Fruit fly (Drosophila melanogaster): ENCODE measurements around the gene sd.

sd gene

DNA sequence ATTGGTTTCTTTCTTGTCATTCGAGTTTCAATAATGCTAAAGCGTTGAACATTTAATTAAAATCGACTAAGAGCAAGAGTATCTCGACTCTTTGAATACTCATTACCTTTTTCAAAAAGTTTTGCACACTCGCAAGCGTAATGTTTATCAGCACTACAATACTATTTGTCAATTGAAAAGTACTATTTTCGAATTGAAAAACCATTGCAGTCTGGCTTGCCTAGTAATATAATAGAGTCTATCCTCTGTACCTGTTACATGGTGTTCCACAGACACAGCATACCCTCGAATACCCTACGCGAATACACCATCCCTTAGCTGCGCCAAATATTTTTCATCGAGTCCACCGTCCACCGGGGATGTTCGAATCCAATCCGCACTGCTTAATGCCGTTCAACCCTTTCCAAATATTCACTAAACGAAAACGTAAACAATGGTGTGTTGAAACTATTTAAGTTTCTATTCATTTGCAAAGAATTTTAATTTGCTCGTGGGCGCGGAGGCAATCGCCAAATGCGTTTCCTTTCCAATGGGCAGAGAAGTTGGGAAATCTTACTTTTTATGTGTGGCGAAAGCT is 14.5 kb downstream of the sd start (continued):
- TF ChIP-seq danr (GFP tag; IDR thresholded peaks at IDR 0.05) (no peak), tna (GFP tag; IDR thresholded peaks at IDR 0.05; ENCODE audit: partially characterized antibody) (no peak), CG17829 (tag; optimal IDR thresholded peaks at IDR 0.05) (peak; percentile 8), CG34422 (GFP tag; IDR thresholded peaks at IDR 0.05) (no peak), Aef1 (GFP tag; IDR thresholded peaks at IDR 0.05) (no peak), klu (GFP tag; IDR thresholded peaks at IDR 0.05) (no peak), ap (GFP tag; IDR thresholded peaks at IDR 0.05) (0 out of 2 replicates have a peak, but pooled peaks have one; percentile 21), run (tag; optimal IDR thresholded peaks at IDR 0.05) (no peak), CG9797 (GFP tag; optimal IDR thresholded peaks at IDR 0.05) (no peak), YL-1 (GFP tag; optimal IDR thresholded peaks at IDR 0.05) (no peak), CTCF (GFP tag; optimal IDR thresholded peaks at IDR 0.05) (no peak), CG1602 (GFP tag; optimal IDR thresholded peaks at IDR 0.05) (no peak), dpn (GFP tag; optimal IDR thresholded peaks at IDR 0.05) (no peak), Ets97D (GFP tag; optimal IDR thresholded peaks at IDR 0.05) (no peak), so (GFP tag; IDR thresholded peaks at IDR 0.05) (0 out of 3 replicates have a peak, but pooled peaks have one; percentile 7), CoRest (tag; optimal IDR thresholded peaks at IDR 0.05) (no peak), Dp (GFP tag; optimal IDR thresholded peaks at IDR 0.05) (no peak), Optix (GFP tag; IDR thresholded peaks at IDR 0.05) (no peak), CG6654 (GFP tag; optimal IDR thresholded peaks at IDR 0.05) (no peak), CG12659 (GFP tag; optimal IDR thresholded peaks at IDR 0.05) (peak; percentile 18), CG17385 (GFP tag; optimal IDR thresholded peaks at IDR 0.05) (peak; percentile 13), sima (GFP tag; optimal IDR thresholded peaks at IDR 0.05) (no peak), Vsx1 (GFP tag; optimal IDR thresholded peaks at IDR 0.05) (no peak), NFAT (GFP tag; IDR thresholded peaks at IDR 0.05) (no peak), CG7928 (GFP tag; optimal IDR thresholded peaks at IDR 0.05) (no peak), Nf-YC (tag; optimal IDR thresholded peaks at IDR 0.05) (no peak), CG10959 (GFP tag; IDR thresholded peaks at IDR 0.05) (no peak), ind (GFP tag; optimal IDR thresholded peaks at IDR 0.05) (peak; percentile 29), B-H2 (GFP tag; optimal IDR thresholded peaks at IDR 0.05) (no peak), CG17568 (GFP tag; optimal IDR thresholded peaks at IDR 0.05) (no peak), CG10321 (GFP tag; IDR thresholded peaks at IDR 0.05) (no peak), CG8089 (GFP tag; optimal IDR thresholded peaks at IDR 0.05) (no peak), Camta (GFP tag; optimal IDR thresholded peaks at IDR 0.05) (peak; percentile 11), CG17186 (GFP tag; optimal IDR thresholded peaks at IDR 0.05) (no peak), CG31388 (GFP tag; optimal IDR thresholded peaks at IDR 0.05) (no peak), Dek (tag; optimal IDR thresholded peaks at IDR 0.05) (no peak), CG10543 (GFP tag; optimal IDR thresholded peaks at IDR 0.05) (no peak), CG7556 (GFP tag; optimal IDR thresholded peaks at IDR 0.05) (no peak), toy (GFP tag; IDR thresholded peaks at IDR 0.05) (no peak), sna (GFP tag; IDR thresholded peaks at IDR 0.05; ENCODE audit: partially characterized antibody) (no peak), otp (GFP tag; IDR thresholded peaks at IDR 0.05) (no peak), Hr78 (GFP tag; optimal IDR thresholded peaks at IDR 0.05) (no peak), phol (tag; optimal IDR thresholded peaks at IDR 0.05) (peak; percentile 42), Chrac-16 (GFP tag; optimal IDR thresholded peaks at IDR 0.05) (peak; percentile 26), tgo (GFP tag; IDR thresholded peaks at IDR 0.05) (no peak), da (GFP tag; optimal IDR thresholded peaks at IDR 0.05) (no peak), mirr (GFP tag; optimal IDR thresholded peaks at IDR 0.05) (no peak), maf-S (GFP tag; optimal IDR thresholded peaks at IDR 0.05) (no peak), Mad (GFP tag; optimal IDR thresholded peaks at IDR 0.05) (no peak), CG14050 (GFP tag; IDR thresholded peaks at IDR 0.05) (no peak), bsh (GFP tag; optimal IDR thresholded peaks at IDR 0.05) (no peak), CG17912 (GFP tag; optimal IDR thresholded peaks at IDR 0.05) (no peak)
